Fruit fly (Drosophila melanogaster): Measurements from ENCODE around the gene Lrch.

Lrch gene

dm6 chr2L:17385221-17385529, 1.3 kb upstream of the Lrch start (continued):
- TF ChIP-seq CG15336 (GFP tag; IDR thresholded peaks at IDR 0.05) (peak; percentile 90), Hr38 (GFP tag; optimal IDR thresholded peaks at IDR 0.05) (no peak), salr (GFP tag; optimal IDR thresholded peaks at IDR 0.05) (peak; percentile 90 to 97), cyc (GFP tag; optimal IDR thresholded peaks at IDR 0.05) (peak; percentile 17), CG31627 (GFP tag; optimal IDR thresholded peaks at IDR 0.05) (peak; percentile 31), esn (GFP tag; optimal IDR thresholded peaks at IDR 0.05) (peak; percentile 74), Smox (GFP tag; optimal IDR thresholded peaks at IDR 0.05) (peak; percentile 66), topi (GFP tag; optimal IDR thresholded peaks at IDR 0.05) (peak; percentile 71), eg (GFP tag; IDR thresholded peaks at IDR 0.05) (peak; percentile 94), CG32006 (GFP tag; optimal IDR thresholded peaks at IDR 0.05) (peak; percentile 82), Ets96B (tag; optimal IDR thresholded peaks at IDR 0.05) (peak; percentile 98), CG6854 (GFP tag; optimal IDR thresholded peaks at IDR 0.05) (peak; percentile 96), net (GFP tag; optimal IDR thresholded peaks at IDR 0.05) (peak; percentile 96), Sox14 (GFP tag; optimal IDR thresholded peaks at IDR 0.05) (peak; percentile 81), CG8119 (GFP tag; IDR thresholded peaks at IDR 0.05) (peak; percentile 89), Gug (GFP tag; IDR thresholded peaks at IDR 0.05) (peak; percentile 75), Sox15 (GFP tag; optimal IDR thresholded peaks at IDR 0.05) (no peak), Sox102F (GFP tag; optimal IDR thresholded peaks at IDR 0.05) (peak; percentile 86), Blimp-1 (GFP tag; optimal IDR thresholded peaks at IDR 0.05) (peak; percentile 74), CG3919 (GFP tag; optimal IDR thresholded peaks at IDR 0.05) (peak; percentile 84), Eip75B (GFP tag; optimal IDR thresholded peaks at IDR 0.05) (peak; percentile 85), CG7368 (GFP tag; optimal IDR thresholded peaks at IDR 0.05) (peak; percentile 83)

dm6 chr2L:17384331-17385220, 661 bp upstream of the Lrch start, which contains the start of gene CLIP-190:
Gene CLIP-190, plus strand, starts transcription at chr2L:17384700.
- no peak for TF ChIP-seq OdsH (GFP tag; optimal IDR thresholded peaks at IDR 0.05)
- TF ChIP-seq topi (GFP tag; optimal IDR thresholded peaks at IDR 0.05): no peak
- TF ChIP-seq CG6792 (GFP tag; optimal IDR thresholded peaks at IDR 0.05): no peak
- TF ChIP-seq dac (GFP tag; optimal IDR thresholded peaks at IDR 0.05): no peak
- peak; percentile 0 for TF ChIP-seq Hr39 (GFP tag; optimal IDR thresholded peaks at IDR 0.05)
- TF ChIP-seq Gug (GFP tag; IDR thresholded peaks at IDR 0.05): no peak
- TF ChIP-seq CG6808 (GFP tag; optimal IDR thresholded peaks at IDR 0.05): no peak
- TF ChIP-seq lz (GFP tag; optimal IDR thresholded peaks at IDR 0.05): peak; percentile 16
- no peak for TF ChIP-seq Sox14 (GFP tag; optimal IDR thresholded peaks at IDR 0.05)
- TF ChIP-seq ss (GFP tag; optimal IDR thresholded peaks at IDR 0.05): no peak
- no peak for TF ChIP-seq eg (GFP tag; IDR thresholded peaks at IDR 0.05)
- TF ChIP-seq CG11762 (GFP tag; optimal IDR thresholded peaks at IDR 0.05; ENCODE audit: insufficient read depth): no peak
- TF ChIP-seq CG8119 (GFP tag; IDR thresholded peaks at IDR 0.05): no peak
- TF ChIP-seq Hr4 (GFP tag; optimal IDR thresholded peaks at IDR 0.05): peak; percentile 18
- TF ChIP-seq Eip78C (GFP tag): peak; percentile 30
- TF ChIP-seq svp (GFP tag): peak; percentile 66
- TF ChIP-seq CG15336 (GFP tag; IDR thresholded peaks at IDR 0.05): no peak
- TF ChIP-seq Smox (GFP tag; optimal IDR thresholded peaks at IDR 0.05): no peak
- peak; percentile 10 for TF ChIP-seq pdm3 (GFP tag; optimal IDR thresholded peaks at IDR 0.05)
- no peak for TF ChIP-seq CG10631 (GFP tag; optimal IDR thresholded peaks at IDR 0.05)

dm6 chr2L:17382783-17383182, 1.1 kb downstream of the Lrch start:
- TF ChIP-seq CG10669 (GFP tag; optimal IDR thresholded peaks at IDR 0.05): peak; percentile 10
- TF ChIP-seq Hr4 (GFP tag; optimal IDR thresholded peaks at IDR 0.05): no peak
